Fruit fly (Drosophila melanogaster): ENCODE measurements around the gene CG44227.

The CG44227 gene

dm6 chr3R:8659200-8659897 is 25.6 kb downstream of the CG44227 start (continued):
- TF ChIP-seq sna (GFP tag; IDR thresholded peaks at IDR 0.05; ENCODE audit: partially characterized antibody) (no peak), CG8089 (GFP tag; optimal IDR thresholded peaks at IDR 0.05) (peak; percentile 30), yki (optimal IDR thresholded peaks at IDR 0.05) (no peak), Dref (GFP tag; IDR thresholded peaks at IDR 0.05) (0 out of 2 replicates have a peak, but pooled peaks have one; percentile 2), trh (GFP tag; optimal IDR thresholded peaks at IDR 0.05) (peak; percentile 4), odd (GFP tag; optimal IDR thresholded peaks at IDR 0.05) (peak; percentile 22), CG9817 (tag; optimal IDR thresholded peaks at IDR 0.05) (peak; percentile 67), CG7556 (GFP tag; optimal IDR thresholded peaks at IDR 0.05) (peak; percentile 59), luna (GFP tag; optimal IDR thresholded peaks at IDR 0.05) (peak; percentile 5), CG13424 (tag; optimal IDR thresholded peaks at IDR 0.05) (peak; percentile 67), Lim3 (GFP tag; IDR thresholded peaks at IDR 0.05) (no peak), CG8478 (optimal IDR thresholded peaks at IDR 0.05) (peak; percentile 81), CG14860 (GFP tag; IDR thresholded peaks at IDR 0.05; ENCODE audit: partially characterized antibody) (no peak), CG6683 (GFP tag; optimal IDR thresholded peaks at IDR 0.05) (peak; percentile 6), CG31388 (GFP tag; optimal IDR thresholded peaks at IDR 0.05) (peak; percentile 11), bsh (GFP tag; optimal IDR thresholded peaks at IDR 0.05) (peak in 1 of 2 experiments; percentile 61), ind (GFP tag; optimal IDR thresholded peaks at IDR 0.05) (peak; percentile 23), CG8359 (GFP tag; optimal IDR thresholded peaks at IDR 0.05; ENCODE audit: borderline replicate concordance) (no peak), disco-r (GFP tag; optimal IDR thresholded peaks at IDR 0.05) (peak; percentile 31), lilli (GFP tag; optimal IDR thresholded peaks at IDR 0.05) (peak; percentile 69), CG1233 (GFP tag; optimal IDR thresholded peaks at IDR 0.05) (peak; percentile 53), ranshi (GFP tag; IDR thresholded peaks at IDR 0.05) (0 out of 2 replicates have a peak, but pooled peaks have one; percentile 9), Mad (GFP tag; optimal IDR thresholded peaks at IDR 0.05) (peak; percentile 19), jumu (GFP tag; optimal IDR thresholded peaks at IDR 0.05) (peak; percentile 26), CG10274 (GFP tag; optimal IDR thresholded peaks at IDR 0.05) (peak; percentile 17), Asciz (GFP tag; optimal IDR thresholded peaks at IDR 0.05) (peak; percentile 25), CG14710 (tag; optimal IDR thresholded peaks at IDR 0.05) (peak; percentile 15), hkb (optimal IDR thresholded peaks at IDR 0.05) (no peak), hkb (GFP tag; IDR thresholded peaks at IDR 0.05) (peak; percentile 40; the same call in 1 of the 2 replicates), CG4707 (GFP tag; optimal IDR thresholded peaks at IDR 0.05) (peak; percentile 37), Dfd (GFP tag; optimal IDR thresholded peaks at IDR 0.05) (no peak), Hmr (GFP tag; optimal IDR thresholded peaks at IDR 0.05) (peak; percentile 77), Usf (GFP tag; optimal IDR thresholded peaks at IDR 0.05) (peak; percentile 19), CG16779 (GFP tag; IDR thresholded peaks at IDR 0.05) (0 out of 2 replicates have a peak, but pooled peaks have one; percentile 61), onecut (GFP tag; IDR thresholded peaks at IDR 0.05) (peak; percentile 51), CG4328 (GFP tag; optimal IDR thresholded peaks at IDR 0.05) (peak; percentile 47), nau (GFP tag; optimal IDR thresholded peaks at IDR 0.05) (no peak), Spps (tag; optimal IDR thresholded peaks at IDR 0.05) (no peak), CG42726 (GFP tag; IDR thresholded peaks at IDR 0.05; ENCODE audit: partially characterized antibody) (no peak), CG11723 (GFP tag; optimal IDR thresholded peaks at IDR 0.05) (peak; percentile 43), NFAT (GFP tag; IDR thresholded peaks at IDR 0.05) (peak; percentile 90), tna (GFP tag; IDR thresholded peaks at IDR 0.05; ENCODE audit: partially characterized antibody) (no peak), kni (GFP tag; optimal IDR thresholded peaks at IDR 0.05) (no peak), Meics (GFP tag; optimal IDR thresholded peaks at IDR 0.05) (peak; percentile 75), Myb (GFP tag; optimal IDR thresholded peaks at IDR 0.05) (peak; percentile 18), stwl (tag; optimal IDR thresholded peaks at IDR 0.05) (peak; percentile 34), CG12219 (GFP tag; optimal IDR thresholded peaks at IDR 0.05) (no peak), CG33557 (GFP tag; optimal IDR thresholded peaks at IDR 0.05) (peak; percentile 25), gem (tag; optimal IDR thresholded peaks at IDR 0.05) (peak; percentile 71)
